Worm (Caenorhabditis elegans): Measurements from ENCODE around the gene ekl-5.

DNA sequence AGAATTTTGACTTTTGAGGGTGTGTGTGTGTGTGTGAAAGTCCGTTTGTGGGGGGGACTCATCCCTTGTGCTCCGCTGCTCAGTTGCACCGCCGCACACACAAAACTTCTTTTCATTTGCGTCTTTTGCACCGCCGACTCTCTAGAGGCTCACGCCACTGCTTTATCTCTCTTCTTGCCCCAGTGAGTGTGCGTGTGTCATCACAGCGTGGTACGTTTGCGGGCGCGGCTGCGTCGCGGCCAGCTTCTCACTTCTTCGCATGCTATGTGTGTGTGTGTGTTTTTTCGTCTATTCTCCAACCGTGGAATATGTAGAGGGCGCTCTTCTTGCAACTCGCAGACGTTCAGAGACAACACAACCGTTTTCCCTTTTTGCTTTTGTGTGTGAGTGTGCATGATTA, 28.6 kb upstream of the ekl-5 start:
- TF ChIP-seq ets-4 (tag; optimal IDR thresholded peaks at IDR 0.05) = peak; percentile 4
- no peak for TF ChIP-seq fkh-10 (GFP tag; optimal IDR thresholded peaks at IDR 0.05)
- TF ChIP-seq fkh-6 (tag; optimal IDR thresholded peaks at IDR 0.05) = no peak
- TF ChIP-seq rnt-1 (tag; optimal IDR thresholded peaks at IDR 0.05) = peak; percentile 76
- no peak for TF ChIP-seq ama-1 (optimal IDR thresholded peaks at IDR 0.05)
- TF ChIP-seq ceh-9 (tag; optimal IDR thresholded peaks at IDR 0.05) = no peak
- peak; percentile 2 for TF ChIP-seq sox-4 (tag; optimal IDR thresholded peaks at IDR 0.05)
- no peak for TF ChIP-seq ceh-19 (GFP tag; optimal IDR thresholded peaks at IDR 0.05)
- no peak for TF ChIP-seq hlh-6 (tag; optimal IDR thresholded peaks at IDR 0.05)
- no peak for TF ChIP-seq npax-4 (tag; optimal IDR thresholded peaks at IDR 0.05)
- TF ChIP-seq elt-4 (tag; optimal IDR thresholded peaks at IDR 0.05) = no peak
- TF ChIP-seq dve-1 (tag; optimal IDR thresholded peaks at IDR 0.05) = no peak
- no peak for TF ChIP-seq odd-2 (tag; optimal IDR thresholded peaks at IDR 0.05)

Measured in whole organism, late embryonic.